Worm (Caenorhabditis elegans) whole organism, L4 larva: ENCODE measurements around the gene pqn-68.

Source experiments
- ZK546.5 ChIP-seq, 2 experiments: sonication (generic microtip); optimal IDR thresholded peaks; 2 replicates each; lab custom pipeline; 2017; ENCODE audit warnings: missing biosample characterization in 2 of 2, missing genetic modification characterization in 2 of 2
- unc-62 ChIP-seq, 3 experiments: fragments of 150-350 bp in 1 of 3; sonication (generic microtip); optimal IDR thresholded peaks in 2 of 3; peaks in 1 of 3; 1 replicate in 1 of 3; 2 replicates in 2 of 3; lab custom pipeline; 2014 to 2017; ENCODE audit warnings: missing biosample characterization in 3 of 3, missing genetic modification characterization in 3 of 3, missing genetic modification reagents in 3 of 3, missing genotype in 1 of 3

ce11 chrV:12908614-12909013 lies 43.8 kb upstream of the pqn-68 start:
- TF ChIP-seq ZK546.5 (tag; optimal IDR thresholded peaks at IDR 0.05; lab: Kevin White, UChicago) (no peak), unc-62 (GFP tag; optimal IDR thresholded peaks at IDR 0.05 in 1 of 2; lab: Kevin White, UChicago) (no peak), unc-62 (tag; optimal IDR thresholded peaks at IDR 0.05; lab: Kevin White, UChicago) (no peak)
